Fruit fly (Drosophila melanogaster) S2 (cell line): ENCODE results near the gene Hmgcr.

Experiments
- CG8478 ChIP-seq: fragments of >200 bp; optimal IDR thresholded peaks from 2 replicates; lab custom pipeline; 2018
- CTCF ChIP-seq, 2 experiments: fragments of >200 bp; optimal IDR thresholded peaks; 2 replicates each; lab custom pipeline; 2018

The Hmgcr gene

dm6 chr3R:23721525-23721924, 11.6 kb upstream of the Hmgcr start, which contains the start of gene CG10232:
Gene CG10232, minus strand, starts transcription at chr3R:23721625.
- TF ChIP-seq CTCF (optimal IDR thresholded peaks at IDR 0.05; lab: Kevin White, UChicago) = no peak
- TF ChIP-seq CG8478 (lab: Kevin White, UChicago) = no peak

dm6 chr3R:23721936-23722335, 11.2 kb upstream of the Hmgcr start:
- TF ChIP-seq CTCF (optimal IDR thresholded peaks at IDR 0.05; lab: Kevin White, UChicago) (peak; percentile 54 to 90), CG8478 (lab: Kevin White, UChicago) (no peak)

dm6 chr3R:23722680-23723372, 10.3 kb upstream of the Hmgcr start, which contains the start of gene CG10365:
Gene CG10365, plus strand, starts transcription at chr3R:23723331.
- TF ChIP-seq CTCF (optimal IDR thresholded peaks at IDR 0.05; lab: Kevin White, UChicago) = no peak
- no peak for TF ChIP-seq CG8478 (lab: Kevin White, UChicago)

dm6 chr3R:23723381-23724034, 9.6 kb upstream of the Hmgcr start:
- TF ChIP-seq CTCF (optimal IDR thresholded peaks at IDR 0.05; lab: Kevin White, UChicago) (no peak), CG8478 (lab: Kevin White, UChicago) (no peak)

- TF ChIP-seq CG8478 (lab: Kevin White, UChicago) = no peak
- no peak for TF ChIP-seq CTCF (optimal IDR thresholded peaks at IDR 0.05; lab: Kevin White, UChicago)
These were observed 8.1 kb upstream of the Hmgcr start for dm6 chr3R:23724843-23725506.

dm6 chr3R:23725711-23726349, 7.3 kb upstream of the Hmgcr start:
- TF ChIP-seq CTCF (optimal IDR thresholded peaks at IDR 0.05; lab: Kevin White, UChicago) (no peak), CG8478 (lab: Kevin White, UChicago) (no peak)

- no peak for TF ChIP-seq CTCF (optimal IDR thresholded peaks at IDR 0.05; lab: Kevin White, UChicago)
- no peak for TF ChIP-seq CG8478 (lab: Kevin White, UChicago)
These were observed 6.4 kb upstream of the Hmgcr start for dm6 chr3R:23726740-23727139.

- TF ChIP-seq CG8478 (lab: Kevin White, UChicago) (no peak), CTCF (optimal IDR thresholded peaks at IDR 0.05; lab: Kevin White, UChicago) (no peak)
These were observed 5.5 kb upstream of the Hmgcr start for dm6 chr3R:23727657-23728056.

dm6 chr3R:23728086-23728485, 5.0 kb upstream of the Hmgcr start:
- TF ChIP-seq CTCF (optimal IDR thresholded peaks at IDR 0.05; lab: Kevin White, UChicago) = no peak
- TF ChIP-seq CG8478 (lab: Kevin White, UChicago) = no peak

dm6 chr3R:23729066-23729465, 4.1 kb upstream of the Hmgcr start:
- no peak for TF ChIP-seq CG8478 (lab: Kevin White, UChicago)
- TF ChIP-seq CTCF (optimal IDR thresholded peaks at IDR 0.05; lab: Kevin White, UChicago) = no peak

- no peak for TF ChIP-seq CG8478 (lab: Kevin White, UChicago)
- no peak for TF ChIP-seq CTCF (optimal IDR thresholded peaks at IDR 0.05; lab: Kevin White, UChicago)
These were observed 3.3 kb upstream of the Hmgcr start for dm6 chr3R:23729632-23730471.

dm6 chr3R:23730472-23730801, 2.7 kb upstream of the Hmgcr start:
- TF ChIP-seq CG8478 (lab: Kevin White, UChicago) (no peak), CTCF (optimal IDR thresholded peaks at IDR 0.05; lab: Kevin White, UChicago) (no peak)

- TF ChIP-seq CG8478 (lab: Kevin White, UChicago) (no peak), CTCF (optimal IDR thresholded peaks at IDR 0.05; lab: Kevin White, UChicago) (no peak)
These were observed 591 bp upstream of the Hmgcr start for dm6 chr3R:23732533-23732932.

- TF ChIP-seq CG8478 (lab: Kevin White, UChicago) = no peak
- no peak for TF ChIP-seq CTCF (optimal IDR thresholded peaks at IDR 0.05; lab: Kevin White, UChicago)
These were observed 647 bp downstream of the Hmgcr start for dm6 chr3R:23733771-23734170.
